Worm (Caenorhabditis elegans): Measurements from ENCODE around the gene R12A1.3.
A peak's percentile ranks its signal among the peaks of the same experiment; 100 is the strongest.

Gene R12A1.3

ce11 chrV:1447724-1448123 is 22.1 kb upstream of the R12A1.3 start, which contains the start of gene cnc-3:
Gene cnc-3 (plus strand): TSS chrV:1448004.
- TF ChIP-seq nhr-25 (tag; optimal IDR thresholded peaks at IDR 0.05), result peak; percentile 41
- TF ChIP-seq elt-1 (tag; optimal IDR thresholded peaks at IDR 0.05), result no peak

ce11 chrV:1447079-1447478 is 21.5 kb upstream of the R12A1.3 start, which contains the start of gene cnc-4:
Gene cnc-4 (plus strand): TSS chrV:1447195.
- TF ChIP-seq ceh-9 (tag; optimal IDR thresholded peaks at IDR 0.05) (no peak), nhr-237 (tag; optimal IDR thresholded peaks at IDR 0.05) (no peak), lin-15B (tag; optimal IDR thresholded peaks at IDR 0.05) (no peak), unc-62 (GFP tag; optimal IDR thresholded peaks at IDR 0.05) (no peak), fos-1 (tag; optimal IDR thresholded peaks at IDR 0.05) (no peak), nhr-28 (tag; optimal IDR thresholded peaks at IDR 0.05) (no peak), mdl-1 (tag; optimal IDR thresholded peaks at IDR 0.05) (no peak), zag-1 (tag; optimal IDR thresholded peaks at IDR 0.05) (no peak), lsy-12 (tag; optimal IDR thresholded peaks at IDR 0.05) (no peak), elt-1 (tag; optimal IDR thresholded peaks at IDR 0.05) (no peak), daf-12 (tag; optimal IDR thresholded peaks at IDR 0.05) (no peak), nhr-67 (tag; optimal IDR thresholded peaks at IDR 0.05) (no peak), fkh-10 (GFP tag; optimal IDR thresholded peaks at IDR 0.05) (no peak), egl-5 (tag; optimal IDR thresholded peaks at IDR 0.05) (no peak), fkh-2 (tag; optimal IDR thresholded peaks at IDR 0.05) (no peak), ztf-11 (tag; optimal IDR thresholded peaks at IDR 0.05) (no peak), nhr-11 (tag; optimal IDR thresholded peaks at IDR 0.05) (no peak), nhr-76 (tag; optimal IDR thresholded peaks at IDR 0.05) (no peak), ceh-28 (tag; optimal IDR thresholded peaks at IDR 0.05) (no peak), snpc-4 (tag; optimal IDR thresholded peaks at IDR 0.05) (no peak)

ce11 chrV:1445081-1445480 is 19.5 kb upstream of the R12A1.3 start, which contains the start of gene cnc-5:
Gene cnc-5 (plus strand): TSS chrV:1445381.
- TF ChIP-seq egl-27 (tag; optimal IDR thresholded peaks at IDR 0.05) (no peak), unc-39 (tag; optimal IDR thresholded peaks at IDR 0.05) (no peak), elt-3 (tag; optimal IDR thresholded peaks at IDR 0.05) (no peak), nfya-1 (tag; optimal IDR thresholded peaks at IDR 0.05; ENCODE audit: insufficient read depth) (no peak), mml-1 (tag; optimal IDR thresholded peaks at IDR 0.05) (no peak), nhr-43 (tag; optimal IDR thresholded peaks at IDR 0.05; ENCODE audit: poor library complexity, severe bottlenecking) (no peak), pha-4 (tag; optimal IDR thresholded peaks at IDR 0.05) (no peak), ceh-82 (tag; optimal IDR thresholded peaks at IDR 0.05) (no peak), daf-12 (tag; optimal IDR thresholded peaks at IDR 0.05) (no peak), nhr-23 (tag; optimal IDR thresholded peaks at IDR 0.05) (no peak), unc-62 (GFP tag; optimal IDR thresholded peaks at IDR 0.05) (no peak), lsy-12 (tag; optimal IDR thresholded peaks at IDR 0.05) (no peak), tbx-2 (tag; optimal IDR thresholded peaks at IDR 0.05) (no peak), mdl-1 (tag; optimal IDR thresholded peaks at IDR 0.05) (no peak), ztf-11 (tag; optimal IDR thresholded peaks at IDR 0.05) (no peak)

ce11 chrV:1444180-1444579 is 18.6 kb upstream of the R12A1.3 start, which contains the start of gene cnc-1:
Gene cnc-1 (minus strand): TSS chrV:1444280.
- TF ChIP-seq ama-1 (optimal IDR thresholded peaks at IDR 0.05) (no peak), elt-2 (tag; optimal IDR thresholded peaks at IDR 0.05) (no peak), nhr-77 (tag; optimal IDR thresholded peaks at IDR 0.05) (no peak), pqm-1 (tag; optimal IDR thresholded peaks at IDR 0.05) (no peak), nhr-12 (tag; optimal IDR thresholded peaks at IDR 0.05) (no peak), ceh-28 (tag; optimal IDR thresholded peaks at IDR 0.05) (no peak), egl-5 (tag; optimal IDR thresholded peaks at IDR 0.05) (no peak), skn-1 (tag; optimal IDR thresholded peaks at IDR 0.05) (no peak), R02D3.7 (tag; optimal IDR thresholded peaks at IDR 0.05) (no peak), hmg-11 (tag; optimal IDR thresholded peaks at IDR 0.05) (no peak), lin-39 (tag; optimal IDR thresholded peaks at IDR 0.05) (no peak), mdl-1 (tag; optimal IDR thresholded peaks at IDR 0.05) (no peak), mml-1 (tag; optimal IDR thresholded peaks at IDR 0.05) (no peak), ceh-16 (tag; optimal IDR thresholded peaks at IDR 0.05) (no peak), lsy-12 (tag; optimal IDR thresholded peaks at IDR 0.05) (no peak), ztf-4 (tag; optimal IDR thresholded peaks at IDR 0.05) (no peak)

All from whole organism, L3 larva.